Fruit fly (Drosophila melanogaster) whole organism, wandering third instar larva: Measurements from ENCODE around the gene Vha36-3.

Experiments used
- Abd-B ChIP-seq: fragments of >200 bp; optimal IDR thresholded peaks from 2 replicates; lab custom pipeline; 2017; ENCODE audit warnings: missing biosample characterization, missing genetic modification characterization
- CG32264 ChIP-seq: fragments of 200-800 bp; sonication (Bioruptor generic); optimal IDR thresholded peaks from 2 replicates; lab custom pipeline; 2016; ENCODE audit warnings: missing biosample characterization, missing genetic modification characterization
- CG9705 ChIP-seq: fragments of 200-800 bp; sonication (Bioruptor generic); optimal IDR thresholded peaks from 2 replicates; lab custom pipeline; 2018; ENCODE audit warnings: missing biosample characterization, mild to moderate bottlenecking, missing genetic modification characterization
- CrebA ChIP-seq: fragments of 200-800 bp; sonication (Bioruptor generic); optimal IDR thresholded peaks from 2 replicates; lab custom pipeline; 2016; ENCODE audit warnings: missing biosample characterization, mild to moderate bottlenecking, missing genetic modification characterization, borderline replicate concordance
- Dfd ChIP-seq: fragments of >200 bp; optimal IDR thresholded peaks from 2 replicates; lab custom pipeline; 2017; ENCODE audit warnings: missing biosample characterization, missing genetic modification characterization
- Dif ChIP-seq: fragments of 200-275, 200-300 bp; sonication (Bioruptor generic); optimal IDR thresholded peaks from 2 replicates; lab custom pipeline; 2018; ENCODE audit warnings: missing biosample characterization, missing genetic modification characterization; ENCODE audit not compliant: partially characterized antibody
- GATAd ChIP-seq: sonication (Bioruptor generic); optimal IDR thresholded peaks from 2 replicates; lab custom pipeline; 2016; ENCODE audit warnings: missing biosample characterization, missing genetic modification characterization
- HLH106 ChIP-seq: fragments of 200-800 bp; optimal IDR thresholded peaks from 3 replicates; lab custom pipeline; 2019; ENCODE audit warnings: missing biosample characterization, mild to moderate bottlenecking, missing genetic modification characterization, moderate library complexity
- Hnf4 ChIP-seq: fragments of 200-800 bp; sonication (Bioruptor generic); optimal IDR thresholded peaks from 2 replicates; lab custom pipeline; 2016; ENCODE audit warnings: missing biosample characterization, mild to moderate bottlenecking, missing genetic modification characterization
- Hr78 ChIP-seq: fragments of >200 bp; optimal IDR thresholded peaks from 2 replicates; lab custom pipeline; 2017; ENCODE audit warnings: missing biosample characterization, missing genetic modification characterization
- Hr83 ChIP-seq: fragments of 200-300 bp; sonication (Bioruptor generic); optimal IDR thresholded peaks from 2 replicates; lab custom pipeline; 2016; ENCODE audit warnings: missing biosample characterization, mild to moderate bottlenecking, missing genetic modification characterization, moderate library complexity; ENCODE audit not compliant: poor library complexity, severe bottlenecking
- Jra ChIP-seq: sonication (Bioruptor generic); optimal IDR thresholded peaks from 2 replicates; lab custom pipeline; 2016; ENCODE audit warnings: missing biosample characterization, missing genetic modification characterization
- Mio ChIP-seq: sonication (Bioruptor generic); optimal IDR thresholded peaks from 2 replicates; lab custom pipeline; 2016; ENCODE audit warnings: missing biosample characterization, missing genetic modification characterization
- Myc ChIP-seq: fragments of >200 bp; optimal IDR thresholded peaks from 2 replicates; lab custom pipeline; 2017
- N ChIP-seq: fragments of >200 bp; optimal IDR thresholded peaks from 2 replicates; lab custom pipeline; 2018; ENCODE audit warnings: missing biosample characterization, missing external identifiers, missing genetic modification characterization
- OdsH ChIP-seq: fragments of 200-800 bp; sonication (Bioruptor generic); optimal IDR thresholded peaks from 2 replicates; lab custom pipeline; 2016; ENCODE audit warnings: missing biosample characterization, mild to moderate bottlenecking, missing genetic modification characterization
- Rel ChIP-seq, 2 experiments: fragments of 200-800 bp; sonication (Bioruptor generic) in 1 of 2; optimal IDR thresholded peaks; 2 replicates in 1 of 2; 3 replicates in 1 of 2; lab custom pipeline; 2016 to 2019; ENCODE audit warnings: mild to moderate bottlenecking in 2 of 2, missing biosample characterization in 2 of 2, missing genetic modification characterization in 2 of 2, moderate library complexity in 1 of 2
- Sp1 ChIP-seq: fragments of 200-800 bp; sonication (Bioruptor generic); optimal IDR thresholded peaks from 3 replicates; lab custom pipeline; 2019; ENCODE audit warnings: missing biosample characterization, mild to moderate bottlenecking, missing genetic modification characterization, moderate library complexity
- Vsx2 ChIP-seq: fragments of 200-300, 225-300 bp; sonication (Bioruptor generic); optimal IDR thresholded peaks from 2 replicates; lab custom pipeline; 2018; ENCODE audit warnings: missing biosample characterization, missing genetic modification characterization; ENCODE audit not compliant: partially characterized antibody
- br ChIP-seq: fragments of 200-800 bp; sonication (Bioruptor generic); optimal IDR thresholded peaks from 2 replicates; lab custom pipeline; 2016; ENCODE audit warnings: missing biosample characterization, missing genetic modification characterization
- brk ChIP-seq: fragments of 200-800 bp; sonication (Bioruptor generic); optimal IDR thresholded peaks from 2 replicates; lab custom pipeline; 2016; ENCODE audit warnings: missing biosample characterization, mild to moderate bottlenecking, missing genetic modification characterization
- dl ChIP-seq, 2 experiments: fragments of 175-275, 200-275 bp in 1 of 2; fragments of 200-275 bp in 1 of 2; sonication (Bioruptor generic); optimal IDR thresholded peaks; lab custom pipeline; 2018; ENCODE audit warnings: mild to moderate bottlenecking in 2 of 2, missing biosample characterization in 2 of 2, missing genetic modification characterization in 2 of 2, moderate library complexity in 2 of 2; ENCODE audit not compliant: partially characterized antibody in 2 of 2, insufficient read depth in 1 of 2
- dmrt93B ChIP-seq: fragments of 200-800 bp; sonication (Bioruptor generic); optimal IDR thresholded peaks from 2 replicates; lab custom pipeline; 2018; ENCODE audit warnings: missing biosample characterization, mild to moderate bottlenecking, missing genetic modification characterization
- dsf ChIP-seq: sonication (Bioruptor generic); optimal IDR thresholded peaks from 2 replicates; lab custom pipeline; 2016; ENCODE audit warnings: missing biosample characterization, missing genetic modification characterization, borderline replicate concordance
- ey ChIP-seq: fragments of 200-800 bp; sonication (Bioruptor generic); optimal IDR thresholded peaks from 2 replicates; lab custom pipeline; 2016; ENCODE audit warnings: missing biosample characterization, missing genetic modification characterization
- foxo ChIP-seq, 2 experiments: fragments of 200-800 bp; sonication (Bioruptor generic); optimal IDR thresholded peaks; 2 replicates in 1 of 2; 3 replicates in 1 of 2; lab custom pipeline; 2016 to 2017; ENCODE audit warnings: missing biosample characterization in 2 of 2, missing genetic modification characterization in 2 of 2
- fru ChIP-seq: fragments of 200-800 bp; sonication (Bioruptor generic); optimal IDR thresholded peaks from 3 replicates; lab custom pipeline; 2016; ENCODE audit warnings: missing biosample characterization, mild to moderate bottlenecking, missing genetic modification characterization
- h ChIP-seq: fragments of 200-800 bp; sonication (Bioruptor generic); optimal IDR thresholded peaks from 3 replicates; lab custom pipeline; 2016; ENCODE audit warnings: missing biosample characterization, mild to moderate bottlenecking, missing genetic modification characterization
- jim ChIP-seq: fragments of 175-275, 200-325 bp; sonication (Bioruptor generic); optimal IDR thresholded peaks from 2 replicates; lab custom pipeline; 2016; ENCODE audit warnings: missing biosample characterization, mild to moderate bottlenecking, missing genetic modification characterization
- lola ChIP-seq: fragments of >200 bp; optimal IDR thresholded peaks from 2 replicates; lab custom pipeline; 2017; ENCODE audit warnings: missing biosample characterization, missing genetic modification characterization
- pan ChIP-seq: fragments of >200 bp; optimal IDR thresholded peaks from 2 replicates; lab custom pipeline; 2017
- psq ChIP-seq: fragments of 200-800 bp; sonication (Bioruptor generic); optimal IDR thresholded peaks from 3 replicates; lab custom pipeline; 2017; ENCODE audit warnings: missing biosample characterization, mild to moderate bottlenecking, missing genetic modification characterization, moderate library complexity
- rgr ChIP-seq: fragments of 200-800 bp; sonication (Bioruptor generic); optimal IDR thresholded peaks from 3 replicates; lab custom pipeline; 2016; ENCODE audit warnings: missing biosample characterization, mild to moderate bottlenecking, missing genetic modification characterization
- sage ChIP-seq: fragments of 200-800 bp; sonication (Bioruptor generic); optimal IDR thresholded peaks from 2 replicates; lab custom pipeline; 2016; ENCODE audit warnings: missing biosample characterization, mild to moderate bottlenecking, missing genetic modification characterization
- sv ChIP-seq: fragments of 200-800 bp; sonication (Bioruptor generic); optimal IDR thresholded peaks from 3 replicates; lab custom pipeline; 2016; ENCODE audit warnings: missing biosample characterization, missing genetic modification characterization
- tai ChIP-seq: sonication (Bioruptor generic); optimal IDR thresholded peaks from 2 replicates; lab custom pipeline; 2016; ENCODE audit warnings: missing biosample characterization, missing genetic modification characterization
- usp ChIP-seq: fragments of >200 bp; optimal IDR thresholded peaks from 2 replicates; lab custom pipeline; 2017; ENCODE audit warnings: missing biosample characterization, missing genetic modification characterization
- woc ChIP-seq: sonication (Bioruptor generic); optimal IDR thresholded peaks from 2 replicates; lab custom pipeline; 2016; ENCODE audit warnings: missing biosample characterization, mild to moderate bottlenecking, missing genetic modification characterization

Vha36-3 gene

DNA sequence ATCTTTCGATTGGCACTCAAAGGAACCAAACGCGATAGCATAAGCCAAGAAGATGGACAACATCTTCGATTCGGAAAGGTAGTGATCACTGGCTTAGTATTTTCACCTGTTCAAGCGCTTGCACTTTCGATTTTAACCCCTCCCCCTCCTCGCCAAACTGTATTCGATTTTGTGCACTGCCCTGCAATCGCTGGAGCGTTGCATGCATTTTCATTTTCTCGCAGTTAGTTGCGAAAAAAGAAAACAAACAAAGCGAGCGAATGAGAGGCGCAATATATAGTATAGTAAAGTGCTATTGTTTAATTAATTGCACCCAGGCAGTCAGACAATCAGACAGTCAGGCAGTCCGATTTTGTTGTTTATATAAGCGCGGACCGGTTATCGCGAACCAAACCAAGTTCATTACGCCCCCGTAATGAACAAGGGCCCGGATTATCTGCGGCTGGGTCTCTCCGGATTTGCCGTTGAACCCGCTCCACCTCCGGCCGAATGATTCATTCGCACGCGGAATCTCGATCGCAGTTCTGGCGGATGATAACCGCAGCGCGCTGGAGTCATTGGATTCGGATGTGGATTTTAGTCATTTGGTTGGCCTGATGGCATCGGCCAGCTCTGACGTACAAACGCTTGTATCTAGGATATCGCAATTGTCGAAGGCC, 12.9 kb upstream of the Vha36-3 start:
- TF ChIP-seq HLH106 (tag; lab: Kevin White, UChicago) (no peak), rgr (GFP tag; lab: Kevin White, UChicago) (no peak), dl (GFP tag; optimal IDR thresholded peaks at IDR 0.05; lab: Kevin White, UChicago; ENCODE audit: insufficient read depth in 1 of 2, partially characterized antibody in 2 of 2) (peak in 1 of 2 experiments; percentile 25)

DNA sequence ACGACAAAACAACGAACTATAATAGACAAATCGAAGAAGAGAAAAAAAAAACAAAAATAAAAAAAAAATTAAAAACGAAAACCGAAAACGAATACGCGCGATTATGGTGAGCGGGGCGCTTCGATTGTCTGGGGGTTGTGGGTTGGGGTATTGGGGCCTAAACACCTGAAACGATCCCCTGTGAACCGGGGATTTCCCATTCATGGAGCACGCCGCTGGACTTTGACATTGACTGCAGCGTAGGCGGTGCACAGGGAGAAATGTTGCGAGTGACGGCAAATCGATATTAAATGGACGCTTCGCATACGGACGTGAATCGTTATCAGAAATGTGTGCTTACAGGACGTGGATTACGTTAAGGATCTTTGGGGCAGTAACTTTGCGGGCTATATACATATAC, 11.9 kb upstream of the Vha36-3 start:
- no peak for TF ChIP-seq Rel (GFP tag; optimal IDR thresholded peaks at IDR 0.05; lab: Kevin White, UChicago)
- peak; percentile 99 for TF ChIP-seq Rel (tag; optimal IDR thresholded peaks at IDR 0.05; lab: Kevin White, UChicago)
- no peak for TF ChIP-seq lola (GFP tag; lab: Kevin White, UChicago)
- TF ChIP-seq Myc, result no peak
- no peak for TF ChIP-seq dmrt93B
- TF ChIP-seq HLH106 (tag; lab: Kevin White, UChicago), result no peak
- peak; percentile 43 for TF ChIP-seq Hnf4 (GFP tag; lab: Kevin White, UChicago)
- TF ChIP-seq CG9705 (GFP tag; lab: Kevin White, UChicago), result no peak

DNA sequence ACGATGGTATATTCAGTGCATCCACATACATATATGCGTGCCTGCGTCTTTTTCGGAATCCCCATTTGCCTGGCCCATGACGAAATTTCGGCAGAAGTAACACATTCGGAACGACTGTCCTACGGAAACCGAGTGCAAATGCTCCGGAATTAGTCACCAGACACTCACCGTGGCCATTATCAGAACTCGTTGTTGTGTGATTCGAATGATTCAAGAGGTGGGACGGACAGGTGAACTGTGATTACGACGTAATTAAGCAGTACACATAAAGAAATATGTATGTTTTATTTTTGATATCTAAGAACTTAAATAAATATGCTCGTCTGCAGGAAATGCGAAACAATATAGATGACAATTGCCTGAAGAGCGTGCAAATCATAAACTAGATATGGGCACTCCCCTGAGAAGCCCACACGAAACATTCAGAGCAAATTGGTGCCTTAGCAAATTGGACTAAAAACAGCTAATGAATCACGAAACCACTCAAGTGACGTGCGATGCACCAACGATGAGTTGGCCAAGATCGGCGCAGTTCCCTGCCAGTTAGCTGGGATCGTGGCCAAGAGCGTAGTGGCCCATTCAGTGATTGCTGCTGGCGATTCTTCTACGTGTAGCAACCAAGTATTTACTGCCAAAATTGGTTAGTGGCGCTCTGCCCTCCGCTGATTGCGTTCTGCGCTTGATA, 11.1 kb upstream of the Vha36-3 start:
- TF ChIP-seq brk (GFP tag; lab: Kevin White, UChicago) (no peak), Hr83 (GFP tag; lab: Kevin White, UChicago) (no peak), Rel (GFP tag; optimal IDR thresholded peaks at IDR 0.05; lab: Kevin White, UChicago) (no peak), Rel (tag; optimal IDR thresholded peaks at IDR 0.05; lab: Kevin White, UChicago) (peak; percentile 75), ey (peak; percentile 60), HLH106 (tag; lab: Kevin White, UChicago) (peak; percentile 44), Hr78 (no peak), psq (GFP tag; lab: Kevin White, UChicago) (peak; percentile 29), dl (GFP tag; optimal IDR thresholded peaks at IDR 0.05; lab: Kevin White, UChicago; ENCODE audit: insufficient read depth in 1 of 2, partially characterized antibody in 2 of 2) (no peak), Abd-B (no peak), N (GFP tag; lab: Kevin White, UChicago) (no peak), dmrt93B (peak; percentile 34), h (GFP tag; lab: Kevin White, UChicago) (peak; percentile 46), Sp1 (GFP tag; lab: Kevin White, UChicago) (peak; percentile 56), br (GFP tag; lab: Kevin White, UChicago) (peak; percentile 43), Myc (no peak), tai (GFP tag; lab: Kevin White, UChicago) (no peak), Jra (GFP tag; lab: Kevin White, UChicago) (peak; percentile 21), lola (GFP tag; lab: Kevin White, UChicago) (no peak), Dfd (GFP tag; lab: Kevin White, UChicago) (no peak), Hnf4 (GFP tag; lab: Kevin White, UChicago) (no peak), sv (GFP tag; lab: Kevin White, UChicago) (no peak), Mio (GFP tag; lab: Kevin White, UChicago) (no peak), fru (GFP tag; lab: Kevin White, UChicago) (peak; percentile 67), woc (GFP tag; lab: Kevin White, UChicago) (no peak), pan (no peak), CG32264 (no peak), dsf (GFP tag; lab: Kevin White, UChicago) (no peak), Dif (no peak), foxo (GFP tag; optimal IDR thresholded peaks at IDR 0.05; lab: Kevin White, UChicago) (peak in 1 of 2 experiments; percentile 64), rgr (GFP tag; lab: Kevin White, UChicago) (peak; percentile 46), jim (GFP tag; lab: Kevin White, UChicago) (no peak), OdsH (peak; percentile 11), Vsx2 (GFP tag; lab: Kevin White, UChicago) (no peak), GATAd (GFP tag; lab: Kevin White, UChicago) (no peak), CG9705 (GFP tag; lab: Kevin White, UChicago) (no peak), usp (no peak), CrebA (no peak), sage (GFP tag; lab: Kevin White, UChicago) (no peak)
